Fruit fly (Drosophila melanogaster): Measurements from ENCODE around the gene Uch.

The Uch gene

dm6 chr2L:2189100-2189499 is 24.9 kb downstream of the Uch start (continued):
- TF ChIP-seq Ssrp (tag; optimal IDR thresholded peaks at IDR 0.05) (peak; percentile 77), nom (GFP tag; optimal IDR thresholded peaks at IDR 0.05) (peak; percentile 10), jing (GFP tag; optimal IDR thresholded peaks at IDR 0.05) (peak; percentile 40), Doc3 (GFP tag; IDR thresholded peaks at IDR 0.05; ENCODE audit: partially characterized antibody) (no peak), Eip74EF (GFP tag; optimal IDR thresholded peaks at IDR 0.05) (peak in 1 of 2 experiments; percentile 25), CG12659 (GFP tag; optimal IDR thresholded peaks at IDR 0.05) (peak; percentile 6), CG10565 (GFP tag; optimal IDR thresholded peaks at IDR 0.05) (no peak), dimm (GFP tag; IDR thresholded peaks at IDR 0.05) (no peak)

dm6 chr2L:2187411-2187810 is 26.6 kb downstream of the Uch start:
- TF ChIP-seq CG10959 (GFP tag; IDR thresholded peaks at IDR 0.05), result peak; percentile 8; the same call in 1 of the 2 replicates
- peak; percentile 20 for TF ChIP-seq Hey (tag; optimal IDR thresholded peaks at IDR 0.05)
- TF ChIP-seq CG18599 (GFP tag; optimal IDR thresholded peaks at IDR 0.05), result peak; percentile 30
- TF ChIP-seq CG31224 (GFP tag; IDR thresholded peaks at IDR 0.05), result peak; percentile 94
- TF ChIP-seq CG16779 (GFP tag; IDR thresholded peaks at IDR 0.05), result peak; percentile 40; the same call in 1 of the 2 replicates
- no peak for TF ChIP-seq CG2129 (GFP tag; IDR thresholded peaks at IDR 0.05; ENCODE audit: partially characterized antibody)
- no peak for TF ChIP-seq CG33557 (GFP tag; optimal IDR thresholded peaks at IDR 0.05)
- no peak for TF ChIP-seq chm (GFP tag; IDR thresholded peaks at IDR 0.05)
- TF ChIP-seq eve (GFP tag; optimal IDR thresholded peaks at IDR 0.05), result peak in 1 of 2 experiments; percentile 37
- no peak for TF ChIP-seq GATAe (GFP tag; conservative IDR thresholded peaks at IDR 0.05)
- no peak for TF ChIP-seq mam (GFP tag; optimal IDR thresholded peaks at IDR 0.05)
- 0 out of 2 replicates have a peak, but pooled peaks have one; percentile 6 for TF ChIP-seq aop (GFP tag; IDR thresholded peaks at IDR 0.05)

DNA sequence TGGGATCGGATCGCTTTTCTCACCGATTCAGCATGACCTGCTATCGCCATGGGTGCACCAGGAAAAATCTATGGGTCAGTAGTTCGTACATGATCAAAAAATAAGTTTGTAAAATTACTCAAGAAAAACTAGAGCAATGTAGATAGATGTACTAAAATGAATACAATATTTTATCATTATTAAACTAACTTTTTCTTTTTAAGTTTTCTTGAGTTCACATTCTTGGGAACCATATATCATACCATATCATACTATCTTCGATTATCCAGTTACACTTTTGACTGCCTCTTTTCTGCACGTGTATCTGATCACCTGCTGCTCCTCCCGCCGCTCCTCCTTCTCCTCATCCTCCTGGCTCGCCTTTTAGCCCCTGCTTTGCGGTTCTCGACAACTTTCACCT is 28.6 kb downstream of the Uch start:
- TF ChIP-seq CG3281 (GFP tag; optimal IDR thresholded peaks at IDR 0.05) (no peak), sens (GFP tag) (peak; percentile 36), repo (GFP tag; optimal IDR thresholded peaks at IDR 0.05) (no peak)

DNA sequence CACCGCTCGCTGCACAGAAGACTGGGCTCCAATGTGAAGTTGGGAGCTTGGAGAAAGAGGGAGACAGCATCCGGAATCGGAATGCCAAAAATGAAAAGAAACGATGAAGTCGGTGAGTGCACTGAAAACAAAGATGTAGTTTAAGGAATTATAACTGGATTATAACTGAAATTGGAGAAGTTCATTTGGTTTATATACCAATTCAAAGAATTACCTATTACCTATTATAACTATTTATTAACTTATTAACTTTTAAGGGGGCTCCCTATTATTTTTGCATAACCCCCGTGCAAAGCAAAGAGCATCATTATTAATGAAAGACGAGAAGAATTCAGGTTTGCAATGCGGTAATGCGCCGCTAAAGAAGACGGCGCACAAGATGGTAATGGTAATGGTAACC is 29.4 kb downstream of the Uch start:
- TF ChIP-seq Drgx (GFP tag; IDR thresholded peaks at IDR 0.05) (peak; percentile 59; the same call in 1 of the 2 replicates), Ets65A (GFP tag) (peak; percentile 22), CG3407 (GFP tag; optimal IDR thresholded peaks at IDR 0.05) (no peak), CkIIα-i1 (GFP tag; IDR thresholded peaks at IDR 0.05) (no peak)

DNA sequence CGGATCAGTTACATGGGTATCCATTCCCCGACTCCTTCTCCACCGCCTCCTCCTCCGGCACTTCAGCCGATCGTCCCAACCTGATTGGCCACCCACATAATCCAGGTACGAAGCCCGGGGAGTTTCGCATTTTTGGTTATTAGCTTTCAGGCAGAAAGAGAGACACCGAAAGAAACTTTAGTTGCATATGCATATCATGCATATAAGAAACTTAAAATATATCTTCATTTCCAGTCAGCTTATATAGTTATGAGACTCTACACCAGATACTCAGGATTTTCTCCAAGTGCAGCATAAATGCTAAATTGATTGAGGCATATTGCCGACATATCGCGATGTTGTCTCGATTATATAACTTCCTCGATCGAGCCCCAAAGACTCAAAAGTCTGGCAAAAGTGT is 29.9 kb downstream of the Uch start:
- TF ChIP-seq zen2 (GFP tag; IDR thresholded peaks at IDR 0.05; ENCODE audit: partially characterized antibody) (no peak), yki (optimal IDR thresholded peaks at IDR 0.05) (no peak), tx (GFP tag; optimal IDR thresholded peaks at IDR 0.05) (no peak), CG7556 (GFP tag; optimal IDR thresholded peaks at IDR 0.05) (no peak), Drgx (GFP tag; IDR thresholded peaks at IDR 0.05) (peak; percentile 16; the same call in 1 of the 2 replicates), toy (GFP tag; IDR thresholded peaks at IDR 0.05) (no peak), gcm2 (GFP tag; optimal IDR thresholded peaks at IDR 0.05) (no peak), inv (GFP tag; IDR thresholded peaks at IDR 0.05; ENCODE audit: partially characterized antibody) (no peak), pho (GFP tag; optimal IDR thresholded peaks at IDR 0.05) (no peak), CG15601 (tag; optimal IDR thresholded peaks at IDR 0.05) (no peak), chn (GFP tag; optimal IDR thresholded peaks at IDR 0.05) (no peak), CG14965 (GFP tag; optimal IDR thresholded peaks at IDR 0.05; ENCODE audit: borderline replicate concordance) (no peak), CG18619 (GFP tag; optimal IDR thresholded peaks at IDR 0.05) (no peak), CG30431 (GFP tag; optimal IDR thresholded peaks at IDR 0.05) (no peak), CG43689 (GFP tag; IDR thresholded peaks at IDR 0.05) (no peak), croc (GFP tag; conservative IDR thresholded peaks at IDR 0.05) (no peak), fd3F (GFP tag; optimal IDR thresholded peaks at IDR 0.05) (no peak), emc (GFP tag; optimal IDR thresholded peaks at IDR 0.05) (no peak), Jarid2 (GFP tag; optimal IDR thresholded peaks at IDR 0.05) (no peak), salm (tag; optimal IDR thresholded peaks at IDR 0.05) (no peak)
